Fruit fly (Drosophila melanogaster) whole organism, prepupa: Measurements from ENCODE around the gene CG14852.
A peak's percentile ranks its signal among the peaks of the same experiment; 100 is the strongest.

ENCODE experiments used
- Blimp-1 ChIP-seq: fragments of 200-800 bp; sonication (Bioruptor generic); optimal IDR thresholded peaks from 3 replicates; lab custom pipeline; 2017; ENCODE audit warnings: missing biosample characterization, missing genetic modification characterization, mild to moderate bottlenecking, moderate library complexity, missing genetic modification reagents
- CG10669 ChIP-seq: fragments of 200-800 bp; sonication (Bioruptor generic); optimal IDR thresholded peaks from 3 replicates; lab custom pipeline; 2018; ENCODE audit warnings: missing biosample characterization, mild to moderate bottlenecking, missing genetic modification characterization, moderate library complexity
- CG11294 ChIP-seq: fragments of 200-800 bp; sonication (Bioruptor generic); IDR thresholded peaks from 2 replicates; pipeline ENCODE4 v1.3.6; 2022; ENCODE audit warnings: missing biosample characterization, missing genetic modification characterization
- CG11762 ChIP-seq: fragments of 200-800 bp; sonication (Bioruptor generic); optimal IDR thresholded peaks from 3 replicates; lab custom pipeline; 2016; ENCODE audit warnings: missing biosample characterization, missing genetic modification characterization; ENCODE audit not compliant: insufficient read depth
- CG15336 ChIP-seq: fragments of 200-800 bp; sonication (Bioruptor generic); IDR thresholded peaks from 2 replicates; pipeline ENCODE4 v1.3.6; 2022; ENCODE audit warnings: missing biosample characterization, missing genetic modification characterization
- CG1621 ChIP-seq: fragments of 200-800 bp; sonication (Bioruptor generic); optimal IDR thresholded peaks from 3 replicates; lab custom pipeline; 2018; ENCODE audit warnings: missing biosample characterization, mild to moderate bottlenecking, missing genetic modification characterization
- CG3032 ChIP-seq: fragments of 200-800 bp; optimal IDR thresholded peaks from 2 replicates; lab custom pipeline; 2019; ENCODE audit warnings: missing biosample characterization, mild to moderate bottlenecking, missing genetic modification characterization, moderate library complexity
- CG32006 ChIP-seq: fragments of 200-800 bp; sonication (Bioruptor generic); optimal IDR thresholded peaks from 3 replicates; lab custom pipeline; 2017; ENCODE audit warnings: missing biosample characterization, mild to moderate bottlenecking, missing genetic modification characterization
- CG3919 ChIP-seq: fragments of 200-800 bp; sonication (Bioruptor generic); optimal IDR thresholded peaks from 3 replicates; lab custom pipeline; 2016; ENCODE audit warnings: missing biosample characterization, missing genetic modification characterization
- CG6276 ChIP-seq: fragments of 200-800 bp; sonication (Bioruptor generic); optimal IDR thresholded peaks from 2 replicates; lab custom pipeline; 2017; ENCODE audit warnings: missing biosample characterization, mild to moderate bottlenecking, missing genetic modification characterization
- CG6792 ChIP-seq: fragments of 200-800 bp; sonication (Bioruptor generic); optimal IDR thresholded peaks from 3 replicates; lab custom pipeline; 2016; ENCODE audit warnings: missing biosample characterization, missing genetic modification characterization
- CG6808 ChIP-seq: fragments of 200-800 bp; sonication (Bioruptor generic); optimal IDR thresholded peaks from 3 replicates; lab custom pipeline; 2017; ENCODE audit warnings: missing biosample characterization, missing genetic modification characterization, mild to moderate bottlenecking, moderate library complexity, missing genetic modification reagents
- CG8319 ChIP-seq: fragments of 200-800 bp; sonication (Bioruptor generic); optimal IDR thresholded peaks from 3 replicates; lab custom pipeline; 2016; ENCODE audit warnings: missing biosample characterization, missing genetic modification characterization
- CG8632 ChIP-seq: fragments of 200-800 bp; sonication (Bioruptor generic); optimal IDR thresholded peaks from 3 replicates; lab custom pipeline; 2016; ENCODE audit warnings: missing biosample characterization, missing genetic modification characterization
- CG9139 ChIP-seq: fragments of 200-800 bp; sonication (Bioruptor generic); optimal IDR thresholded peaks from 3 replicates; lab custom pipeline; 2017; ENCODE audit warnings: missing biosample characterization, mild to moderate bottlenecking, missing genetic modification characterization
- Eip78C ChIP-seq: fragments of 200-800 bp; sonication (Bioruptor generic); peaks from one replicate; lab custom pipeline; 2016; ENCODE audit warnings: missing biosample characterization, missing genetic modification characterization
- Eip93F ChIP-seq: fragments of 200-800 bp; sonication (Bioruptor generic); optimal IDR thresholded peaks from 2 replicates; lab custom pipeline; 2016; ENCODE audit warnings: missing biosample characterization, mild to moderate bottlenecking, missing genetic modification characterization
- Ets21C ChIP-seq: fragments of 200-800 bp; sonication (Bioruptor generic); optimal IDR thresholded peaks from 3 replicates; lab custom pipeline; 2016; ENCODE audit warnings: missing biosample characterization, missing genetic modification characterization
- Ets96B ChIP-seq: fragments of 200-800 bp; optimal IDR thresholded peaks from 2 replicates; lab custom pipeline; 2019; ENCODE audit warnings: missing biosample characterization, mild to moderate bottlenecking, missing genetic modification characterization, moderate library complexity
- Gug ChIP-seq: fragments of 200-800 bp; sonication (Bioruptor generic); IDR thresholded peaks from 2 replicates; pipeline ENCODE4 v1.3.6; 2022; ENCODE audit warnings: missing biosample characterization, missing genetic modification characterization
- Hr38 ChIP-seq: sonication (Bioruptor generic); optimal IDR thresholded peaks from 2 replicates; lab custom pipeline; 2016; ENCODE audit warnings: missing biosample characterization, missing genetic modification characterization
- Hr39 ChIP-seq: fragments of 200-800 bp; sonication (Bioruptor generic); optimal IDR thresholded peaks from 2 replicates; lab custom pipeline; 2016; ENCODE audit warnings: missing biosample characterization, missing genetic modification characterization
- Hr4 ChIP-seq: fragments of 200-800 bp; sonication (Bioruptor generic); optimal IDR thresholded peaks from 3 replicates; lab custom pipeline; 2016; ENCODE audit warnings: missing biosample characterization, missing genetic modification characterization
- Met ChIP-seq: fragments of 200-800 bp; sonication (Bioruptor generic); optimal IDR thresholded peaks from 3 replicates; lab custom pipeline; 2016; ENCODE audit warnings: missing biosample characterization, missing genetic modification characterization
- OdsH ChIP-seq: fragments of 200-800 bp; sonication (Bioruptor generic); optimal IDR thresholded peaks from 3 replicates; lab custom pipeline; 2016; ENCODE audit warnings: missing biosample characterization, missing genetic modification characterization
- Sox102F ChIP-seq: fragments of 200-800 bp; sonication (Bioruptor generic); optimal IDR thresholded peaks from 2 replicates; lab custom pipeline; 2016; ENCODE audit warnings: missing biosample characterization, mild to moderate bottlenecking, missing genetic modification characterization
- Sox14 ChIP-seq: fragments of 200-800 bp; sonication (Bioruptor generic); optimal IDR thresholded peaks from 3 replicates; lab custom pipeline; 2016; ENCODE audit warnings: missing biosample characterization, missing genetic modification characterization
- achi ChIP-seq: fragments of 200-800 bp; sonication (Bioruptor generic); optimal IDR thresholded peaks from 3 replicates; lab custom pipeline; 2016; ENCODE audit warnings: missing biosample characterization, missing genetic modification characterization
- acj6 ChIP-seq: fragments of 200-800 bp; sonication (Bioruptor generic); optimal IDR thresholded peaks from 3 replicates; lab custom pipeline; 2016; ENCODE audit warnings: missing biosample characterization, missing genetic modification characterization
- cyc ChIP-seq: fragments of 200-800 bp; sonication (Bioruptor generic); optimal IDR thresholded peaks from 3 replicates; lab custom pipeline; 2016; ENCODE audit warnings: missing biosample characterization, missing genetic modification characterization
- dac ChIP-seq: fragments of 200-800 bp; sonication (Bioruptor generic); optimal IDR thresholded peaks from 2 replicates; lab custom pipeline; 2017; ENCODE audit warnings: missing biosample characterization, mild to moderate bottlenecking, missing genetic modification characterization
- esn ChIP-seq: fragments of 200-800 bp; sonication (Bioruptor generic); optimal IDR thresholded peaks from 2 replicates; lab custom pipeline; 2016; ENCODE audit warnings: missing biosample characterization, mild to moderate bottlenecking, missing genetic modification characterization, moderate library complexity
- fd59A ChIP-seq: fragments of 200-800 bp; sonication (Bioruptor generic); optimal IDR thresholded peaks from 2 replicates; lab custom pipeline; 2017; ENCODE audit warnings: missing biosample characterization, mild to moderate bottlenecking, missing genetic modification characterization, missing genetic modification reagents
- fkh ChIP-seq: fragments of 200-800 bp; sonication (Bioruptor generic); optimal IDR thresholded peaks from 3 replicates; lab custom pipeline; 2017; ENCODE audit warnings: missing biosample characterization, mild to moderate bottlenecking, missing genetic modification characterization, moderate library complexity
- pdm3 ChIP-seq: fragments of 200-800 bp; sonication (Bioruptor generic); optimal IDR thresholded peaks from 3 replicates; lab custom pipeline; 2016; ENCODE audit warnings: missing biosample characterization, missing genetic modification characterization
- salr ChIP-seq, 2 experiments: fragments of 200-800 bp; sonication (Bioruptor generic); optimal IDR thresholded peaks; 3 replicates each; lab custom pipeline; 2016 to 2018; ENCODE audit warnings: missing biosample characterization in 2 of 2, missing genetic modification characterization in 2 of 2, mild to moderate bottlenecking in 1 of 2
- spab ChIP-seq: fragments of 200-800 bp; sonication (Bioruptor generic); optimal IDR thresholded peaks from 2 replicates; lab custom pipeline; 2017; ENCODE audit warnings: missing biosample characterization, mild to moderate bottlenecking, missing genetic modification characterization, missing genetic modification reagents
- ss ChIP-seq, 2 experiments: fragments of 200-800 bp; sonication (Bioruptor generic); optimal IDR thresholded peaks; 2 replicates in 1 of 2; 3 replicates in 1 of 2; lab custom pipeline; 2017 to 2018; ENCODE audit warnings: mild to moderate bottlenecking in 2 of 2, missing biosample characterization in 2 of 2, missing genetic modification characterization in 2 of 2, moderate library complexity in 1 of 2
- svp ChIP-seq: fragments of 200-800 bp; sonication (Bioruptor generic); peaks from one replicate; lab custom pipeline; 2016; ENCODE audit warnings: missing biosample characterization, missing genetic modification characterization
- topi ChIP-seq: fragments of 200-800 bp; sonication (Bioruptor generic); optimal IDR thresholded peaks from 3 replicates; lab custom pipeline; 2016; ENCODE audit warnings: missing biosample characterization, missing genetic modification characterization
- vri ChIP-seq: fragments of 200-800 bp; sonication (Bioruptor generic); optimal IDR thresholded peaks from 3 replicates; lab custom pipeline; 2016; ENCODE audit warnings: missing biosample characterization, mild to moderate bottlenecking, missing genetic modification characterization

Gene CG14852

DNA sequence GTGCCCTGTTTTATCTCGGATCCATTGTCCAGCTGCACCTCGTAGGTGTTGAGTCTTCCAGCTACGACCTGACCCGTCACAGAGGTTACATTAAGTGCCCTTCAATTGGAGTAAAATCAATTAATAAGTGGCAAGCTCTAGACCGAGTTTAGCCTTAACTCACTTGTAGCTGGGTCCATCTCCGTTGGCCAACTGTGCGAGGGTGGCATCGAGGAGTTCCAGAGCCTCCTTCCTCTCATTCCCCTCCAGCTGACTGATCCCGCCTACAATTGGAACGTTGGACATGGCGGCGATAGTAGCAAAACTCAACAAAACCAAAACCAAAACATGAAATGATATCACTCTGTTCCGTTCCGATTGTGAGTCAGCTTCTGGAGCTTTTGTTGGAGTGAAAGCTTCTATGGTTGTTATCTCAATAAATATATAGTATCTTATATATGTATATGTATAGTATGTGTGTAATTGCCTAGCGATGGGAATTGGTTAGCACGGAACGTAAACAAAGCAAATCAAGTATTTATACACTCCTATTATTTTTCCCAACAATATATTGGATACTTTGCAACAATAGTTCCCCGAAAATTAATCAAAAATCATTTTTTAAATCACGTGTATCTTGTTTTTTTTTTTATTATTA lies 2.9 kb downstream of the CG14852 start, which contains the start of gene CG8066 (continued):
- no peak for TF ChIP-seq Ets21C (GFP tag; lab: Kevin White, UChicago)
- TF ChIP-seq Eip93F = no peak

DNA sequence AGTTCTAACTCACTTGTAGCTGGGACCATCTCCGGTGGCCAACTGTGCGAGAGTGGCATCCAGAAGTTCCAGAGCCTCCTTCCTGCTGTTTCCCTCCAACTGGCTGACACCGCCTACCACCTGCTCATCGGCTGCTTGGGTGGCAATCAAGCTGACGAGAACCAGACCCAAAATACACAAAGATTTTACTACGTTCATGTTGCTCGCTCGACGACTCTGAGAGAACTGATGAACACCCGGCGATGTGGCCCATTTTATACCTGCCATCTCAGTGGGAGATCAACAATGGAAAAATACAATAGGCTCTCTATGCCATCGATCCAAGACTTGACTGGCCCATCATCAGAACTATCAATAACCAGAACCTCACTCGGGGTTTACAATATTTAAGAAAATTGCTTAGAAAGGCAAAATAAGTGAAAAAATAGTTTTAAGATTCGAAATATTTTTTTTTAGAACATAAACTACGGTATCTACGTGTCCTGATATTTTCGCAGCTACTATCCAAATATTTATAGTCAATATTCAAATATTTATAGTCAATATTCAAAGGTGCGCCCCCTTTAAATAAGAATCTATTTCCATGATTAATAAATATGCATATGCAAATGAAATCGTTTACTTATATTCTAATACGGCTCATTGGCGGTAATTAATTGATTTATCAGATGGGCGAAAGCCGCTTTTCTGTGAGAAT lies 3.8 kb downstream of the CG14852 start, which contains the start of gene Cys:
Gene Cys (minus strand): TSS at position 234 of the 697 bp plus-strand sequence.
- TF ChIP-seq pdm3 (GFP tag; lab: Kevin White, UChicago) (no peak), CG11762 (GFP tag; lab: Kevin White, UChicago) (no peak), CG32006 (GFP tag; lab: Kevin White, UChicago) (peak; percentile 52), Eip78C (GFP tag; lab: Kevin White, UChicago) (peak; percentile 70), Blimp-1 (GFP tag; lab: Kevin White, UChicago) (no peak), svp (GFP tag; lab: Kevin White, UChicago) (peak; percentile 22), Hr4 (GFP tag; lab: Kevin White, UChicago) (peak; percentile 6)

dm6 chr3R:14574962-14575717 lies 9.4 kb downstream of the CG14852 start:
- TF ChIP-seq Gug (GFP tag; lab: Robert Waterston, UW) (no peak), topi (GFP tag; lab: Kevin White, UChicago) (peak; percentile 52), dac (no peak), Sox102F (GFP tag; lab: Kevin White, UChicago) (peak; percentile 30), achi (peak; percentile 77), vri (peak; percentile 83), pdm3 (GFP tag; lab: Kevin White, UChicago) (peak; percentile 67), CG3919 (GFP tag; lab: Kevin White, UChicago) (peak; percentile 65), esn (GFP tag; lab: Kevin White, UChicago) (peak; percentile 78), Hr38 (GFP tag; lab: Kevin White, UChicago) (no peak), Blimp-1 (GFP tag; lab: Kevin White, UChicago) (peak; percentile 30), OdsH (GFP tag; lab: Kevin White, UChicago) (peak; percentile 76), CG6276 (GFP tag; lab: Kevin White, UChicago) (peak; percentile 52), fkh (GFP tag; lab: Kevin White, UChicago) (peak; percentile 40), CG15336 (peak; percentile 50; the same call in 1 of the 2 replicates), Eip78C (GFP tag; lab: Kevin White, UChicago) (peak; percentile 94), CG11762 (GFP tag; lab: Kevin White, UChicago) (peak; percentile 56), CG8632 (GFP tag; lab: Kevin White, UChicago) (peak; percentile 59), svp (GFP tag; lab: Kevin White, UChicago) (peak; percentile 87), CG9139 (GFP tag; lab: Kevin White, UChicago) (no peak), Sox14 (GFP tag; lab: Kevin White, UChicago) (peak; percentile 67), CG1621 (tag; lab: Kevin White, UChicago) (peak; percentile 17), CG3032 (tag; lab: Kevin White, UChicago) (peak; percentile 59), CG10669 (GFP tag; lab: Kevin White, UChicago) (peak; percentile 44), Ets96B (peak; percentile 59), Ets21C (GFP tag; lab: Kevin White, UChicago) (peak; percentile 63), fd59A (GFP tag; lab: Kevin White, UChicago) (peak; percentile 47), CG8319 (GFP tag; lab: Kevin White, UChicago) (peak; percentile 45), ss (GFP tag; optimal IDR thresholded peaks at IDR 0.05; lab: Kevin White, UChicago) (peak in 1 of 2 experiments; percentile 64), salr (GFP tag; optimal IDR thresholded peaks at IDR 0.05; lab: Kevin White, UChicago) (peak; percentile 23 to 80), Hr39 (peak; percentile 63), CG6792 (GFP tag; lab: Kevin White, UChicago) (peak; percentile 64), CG11294 (GFP tag; lab: Robert Waterston, UW) (peak; percentile 40; the same call in 1 of the 2 replicates), CG32006 (GFP tag; lab: Kevin White, UChicago) (peak; percentile 78), cyc (peak; percentile 68), spab (GFP tag; lab: Kevin White, UChicago) (peak; percentile 18), Met (GFP tag; lab: Kevin White, UChicago) (peak; percentile 69), CG6808 (peak; percentile 47), Eip93F (no peak), acj6 (GFP tag; lab: Kevin White, UChicago) (peak; percentile 65)
